Worm (Caenorhabditis elegans): ENCODE data around the gene clec-208.

- TF ChIP-seq nhr-12 (tag; optimal IDR thresholded peaks at IDR 0.05): no peak
- no peak for TF ChIP-seq lsy-2 (tag; optimal IDR thresholded peaks at IDR 0.05)
- TF ChIP-seq nhr-28 (tag; optimal IDR thresholded peaks at IDR 0.05): no peak
Observed at ce11 chrV:2050136-2050535, 47.6 kb upstream of the clec-208 start, which contains the start of gene comt-4.
